Fruit fly (Drosophila melanogaster): ENCODE data around the gene MBD-R2.

DNA sequence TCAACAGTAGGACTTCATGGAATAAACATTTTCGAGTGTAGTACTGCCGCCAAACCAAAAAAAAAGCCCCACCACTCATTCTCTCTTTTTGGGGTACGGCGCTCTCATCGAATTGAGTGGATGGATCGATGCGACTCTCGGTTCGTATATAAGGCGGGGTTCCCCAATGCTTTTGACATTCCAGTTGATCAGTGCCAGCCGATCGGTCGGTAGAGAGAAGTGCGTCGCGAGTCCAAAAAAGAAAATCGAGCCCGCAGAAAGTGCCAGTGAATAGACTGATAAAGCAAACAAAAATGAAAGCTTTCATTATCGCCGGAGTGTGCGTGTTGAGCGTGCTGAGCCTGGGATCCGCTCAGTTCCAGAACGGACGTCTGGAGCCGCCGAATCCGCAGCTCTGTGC, 3.8 kb upstream of the MBD-R2 start, which contains the start of gene CG4115:
- TF ChIP-seq ttk (optimal IDR thresholded peaks at IDR 0.05) (no peak), insv (optimal IDR thresholded peaks at IDR 0.05) (no peak), psq (optimal IDR thresholded peaks at IDR 0.05) (no peak), h (optimal IDR thresholded peaks at IDR 0.05) (no peak), Sin3A (optimal IDR thresholded peaks at IDR 0.05) (no peak), Myc (optimal IDR thresholded peaks at IDR 0.05) (no peak)
